Worm (Caenorhabditis elegans) whole organism, L4 larva: ENCODE results near the gene sre-20.

Source experiments
- F37D6.2 ChIP-seq: sonication (generic microtip); optimal IDR thresholded peaks from 2 replicates; lab custom pipeline; 2016; ENCODE audit warnings: mild to moderate bottlenecking, missing genetic modification characterization, missing compliant biosample characterization
- T20F7.1 ChIP-seq: fragments of 200-800 bp; sonication (Bioruptor generic); optimal IDR thresholded peaks from 2 replicates; lab custom pipeline; 2018; ENCODE audit warnings: mild to moderate bottlenecking, missing genetic modification characterization, missing compliant biosample characterization
- Y105C5A.15 ChIP-seq: fragments of 200-800 bp; sonication (Bioruptor generic); IDR thresholded peaks from 2 replicates; pipeline ENCODE4 v1.3.6; 2022; ENCODE audit warnings: missing genetic modification characterization, missing compliant biosample characterization
- Y48G9A.11 ChIP-seq: fragments of 200-800 bp; sonication (Bioruptor generic); IDR thresholded peaks from 2 replicates; pipeline ENCODE4 v1.3.6; 2022; ENCODE audit warnings: missing genetic modification reagents, missing genetic modification characterization, missing compliant biosample characterization
- aha-1 ChIP-seq: fragments of 150-350 bp; peaks from one replicate; lab custom pipeline; 2014; ENCODE audit warnings: missing biosample characterization, missing genetic modification characterization
- arid-1 ChIP-seq: fragments of 200-800 bp; sonication (Bioruptor generic); conservative IDR thresholded peaks from 2 replicates; pipeline ENCODE4 v1.3.6; 2022; ENCODE audit warnings: missing genetic modification reagents, missing genetic modification characterization, missing compliant biosample characterization
- ceh-62 ChIP-seq: sonication (generic microtip); optimal IDR thresholded peaks from 2 replicates; lab custom pipeline; 2017; ENCODE audit warnings: missing biosample characterization, missing genetic modification characterization
- ces-1 ChIP-seq: fragments of 150-350 bp; sonication (generic microtip); optimal IDR thresholded peaks from 4 replicates; lab custom pipeline; 2014; ENCODE audit warnings: missing biosample characterization, missing genetic modification reagents, missing genetic modification characterization
- cey-2 ChIP-seq: sonication (generic microtip); optimal IDR thresholded peaks from 3 replicates; lab custom pipeline; 2017; ENCODE audit warnings: missing genetic modification characterization, mild to moderate bottlenecking, missing compliant biosample characterization, antibody characterized with exemption, borderline replicate concordance; ENCODE audit not compliant: insufficient read depth
- daf-12 ChIP-seq: fragments of 150-350 bp; optimal IDR thresholded peaks from 2 replicates; lab custom pipeline; 2014; ENCODE audit warnings: missing biosample characterization, missing genetic modification reagents, missing genetic modification characterization
- daf-16 ChIP-seq, 3 experiments: sonication (generic microtip); optimal IDR thresholded peaks; 2 replicates each; lab custom pipeline; 2016 to 2017; ENCODE audit warnings: missing genetic modification characterization in 3 of 3, missing genetic modification reagents in 3 of 3, mild to moderate bottlenecking in 2 of 3, missing compliant biosample characterization in 2 of 3, missing biosample characterization in 1 of 3, moderate library complexity in 1 of 3
- daf-19 ChIP-seq: fragments of 200-800 bp; sonication (Bioruptor generic); conservative IDR thresholded peaks from 2 replicates; pipeline ENCODE4 v1.3.6; 2022; ENCODE audit warnings: missing genetic modification characterization, missing compliant biosample characterization
- dmd-6 ChIP-seq: fragments of 200-800 bp; sonication (Bioruptor generic); IDR thresholded peaks from 2 replicates; pipeline ENCODE4 v1.3.6; 2022; ENCODE audit warnings: missing genetic modification reagents, missing genetic modification characterization, missing compliant biosample characterization
- dmd-8 ChIP-seq: fragments of 200-800 bp; sonication (Bioruptor generic); IDR thresholded peaks from 2 replicates; pipeline ENCODE4 v1.3.6; 2022; ENCODE audit warnings: missing genetic modification characterization, missing compliant biosample characterization
- dpl-1 ChIP-seq: fragments of 150-350 bp; optimal IDR thresholded peaks from 2 replicates; lab custom pipeline; 2014; ENCODE audit warnings: missing biosample characterization, missing genetic modification reagents, missing genetic modification characterization
- dve-1 ChIP-seq: sonication (generic microtip); optimal IDR thresholded peaks from 2 replicates; lab custom pipeline; 2017; ENCODE audit warnings: antibody characterized with exemption, mild to moderate bottlenecking, missing genetic modification characterization, missing compliant biosample characterization; ENCODE audit not compliant: insufficient read depth
- egl-27 ChIP-seq: sonication (generic microtip); optimal IDR thresholded peaks from 3 replicates; lab custom pipeline; 2017; ENCODE audit warnings: missing biosample characterization, missing genetic modification reagents, missing genetic modification characterization
- fkh-10 ChIP-seq: fragments of 150-350 bp; optimal IDR thresholded peaks from 2 replicates; lab custom pipeline; 2014; ENCODE audit warnings: missing biosample characterization, missing genetic modification reagents, missing genetic modification characterization
- hif-1 ChIP-seq, 2 experiments: sonication (generic microtip); optimal IDR thresholded peaks; 2 replicates each; lab custom pipeline; 2016 to 2017; ENCODE audit warnings: missing compliant biosample characterization in 2 of 2, missing genetic modification characterization in 2 of 2, missing genetic modification reagents in 2 of 2, missing genotype in 2 of 2, mild to moderate bottlenecking in 1 of 2
- hlh-11 ChIP-seq: fragments of 200-800 bp; sonication (Bioruptor generic); optimal IDR thresholded peaks from 2 replicates; lab custom pipeline; 2018; ENCODE audit warnings: mild to moderate bottlenecking, missing genetic modification characterization, missing compliant biosample characterization
- hlh-30 ChIP-seq: sonication (generic microtip); optimal IDR thresholded peaks from 2 replicates; lab custom pipeline; 2017; ENCODE audit warnings: antibody characterized with exemption, mild to moderate bottlenecking, missing genetic modification characterization, missing compliant biosample characterization; ENCODE audit not compliant: insufficient read depth
- hmg-1.1 ChIP-seq: fragments of 200-800 bp; sonication (Bioruptor generic); IDR thresholded peaks from 2 replicates; pipeline ENCODE4 v1.3.6; 2022; ENCODE audit warnings: missing genetic modification reagents, missing genetic modification characterization, missing compliant biosample characterization
- jun-1 ChIP-seq: fragments of 150-350 bp; optimal IDR thresholded peaks from 2 replicates; lab custom pipeline; 2014; ENCODE audit warnings: missing biosample characterization, missing genetic modification reagents, missing genetic modification characterization
- lin-15B ChIP-seq: fragments of 150-350 bp; sonication (generic microtip); optimal IDR thresholded peaks from 3 replicates; lab custom pipeline; 2014; ENCODE audit warnings: missing biosample characterization, missing genetic modification characterization
- lin-38 ChIP-seq: fragments of 200-800 bp; sonication (Bioruptor generic); IDR thresholded peaks from 2 replicates; pipeline ENCODE4 v1.3.6; 2022; ENCODE audit warnings: missing genetic modification reagents, missing genetic modification characterization, missing compliant biosample characterization
- lsy-2 ChIP-seq, 2 experiments: fragments of 150-350 bp in 1 of 2; sonication (generic microtip) in 1 of 2; optimal IDR thresholded peaks; 2 replicates each; lab custom pipeline; 2014 to 2017; ENCODE audit warnings: missing biosample characterization in 2 of 2, missing genetic modification characterization in 2 of 2
- mdl-1 ChIP-seq, 2 experiments: fragments of 150-350 bp in 1 of 2; sonication (generic microtip) in 1 of 2; optimal IDR thresholded peaks; 2 replicates each; lab custom pipeline; 2014 to 2017; ENCODE audit warnings: missing biosample characterization in 2 of 2, missing genetic modification characterization in 2 of 2
- mep-1 ChIP-seq: fragments of 150-350 bp; sonication (generic microtip); optimal IDR thresholded peaks from 3 replicates; lab custom pipeline; 2014; ENCODE audit warnings: missing biosample characterization, missing genetic modification characterization
- mxl-3 ChIP-seq: fragments of 200-800 bp; sonication (Bioruptor generic); optimal IDR thresholded peaks from 2 replicates; lab custom pipeline; 2018; ENCODE audit warnings: mild to moderate bottlenecking, missing genetic modification characterization, missing compliant biosample characterization
- nhr-25 ChIP-seq: sonication (generic microtip); optimal IDR thresholded peaks from 2 replicates; lab custom pipeline; 2017; ENCODE audit warnings: missing genetic modification characterization, mild to moderate bottlenecking, missing compliant biosample characterization, antibody characterized with exemption, moderate library complexity, borderline replicate concordance; ENCODE audit not compliant: insufficient read depth
- nhr-28 ChIP-seq: fragments of 150-350 bp; optimal IDR thresholded peaks from 2 replicates; lab custom pipeline; 2014; ENCODE audit warnings: missing biosample characterization, missing genetic modification characterization
- nhr-77 ChIP-seq: fragments of 150-350 bp; optimal IDR thresholded peaks from 2 replicates; lab custom pipeline; 2014; ENCODE audit warnings: missing biosample characterization, missing genetic modification characterization
- php-3 ChIP-seq: fragments of 200-800 bp; sonication (Bioruptor generic); IDR thresholded peaks from 2 replicates; pipeline ENCODE4 v1.3.6; 2022; ENCODE audit warnings: missing genetic modification reagents, missing genetic modification characterization, missing compliant biosample characterization
- pqm-1 ChIP-seq: sonication (generic microtip); optimal IDR thresholded peaks from 2 replicates; lab custom pipeline; 2017; ENCODE audit warnings: missing biosample characterization, missing genetic modification characterization
- rbr-2 ChIP-seq: sonication (generic microtip); optimal IDR thresholded peaks from 2 replicates; lab custom pipeline; 2016; ENCODE audit warnings: missing genotype, missing genetic modification characterization, missing compliant biosample characterization
- saeg-2 ChIP-seq: fragments of 200-800 bp; sonication (Bioruptor generic); IDR thresholded peaks from 2 replicates; pipeline ENCODE4 v1.3.6; 2022; ENCODE audit warnings: missing genetic modification reagents, missing genetic modification characterization, missing compliant biosample characterization
- skn-1 ChIP-seq: fragments of 150-350 bp; optimal IDR thresholded peaks from 2 replicates; lab custom pipeline; 2014; ENCODE audit warnings: missing biosample characterization, missing genetic modification characterization
- unc-62 ChIP-seq, 3 experiments: fragments of 150-350 bp in 1 of 3; sonication (generic microtip); optimal IDR thresholded peaks in 2 of 3; peaks in 1 of 3; 1 replicate in 1 of 3; 2 replicates in 2 of 3; lab custom pipeline; 2014 to 2017; ENCODE audit warnings: missing biosample characterization in 3 of 3, missing genetic modification characterization in 3 of 3, missing genetic modification reagents in 3 of 3, missing genotype in 1 of 3
- ztf-11 ChIP-seq: fragments of 150-350 bp; optimal IDR thresholded peaks from 2 replicates; lab custom pipeline; 2014; ENCODE audit warnings: missing biosample characterization, missing genetic modification characterization

Gene sre-20

DNA sequence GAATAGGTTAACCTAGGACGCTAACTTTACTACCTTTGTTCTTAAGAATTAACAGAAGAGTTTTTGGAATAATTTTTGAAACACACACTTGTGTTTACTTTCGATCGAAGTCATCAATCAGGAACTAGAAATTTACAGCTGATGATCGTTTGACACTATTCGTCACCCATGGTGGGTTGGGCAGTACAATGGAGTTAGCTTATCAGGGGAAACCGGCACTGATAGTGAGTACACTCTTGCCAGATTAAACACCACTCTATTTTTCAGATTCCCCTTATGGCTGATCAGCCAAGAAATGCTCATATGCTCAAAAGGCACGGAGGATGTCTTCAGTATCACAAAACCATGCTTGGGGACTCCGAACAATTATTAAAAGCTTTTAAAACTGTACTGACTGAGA is 37.3 kb upstream of the sre-20 start:
- TF ChIP-seq hlh-11 (tag; lab: Kevin White, UChicago) (peak; percentile 53), saeg-2 (GFP tag; lab: Robert Waterston, UW) (no peak), jun-1 (tag; lab: Kevin White, UChicago) (no peak), dve-1 (peak; percentile 15), nhr-28 (tag; lab: Kevin White, UChicago) (peak; percentile 77), dmd-6 (GFP tag; lab: Robert Waterston, UW) (peak; percentile 73), cey-2 (tag; lab: Kevin White, UChicago) (no peak), Y105C5A.15 (GFP tag; lab: Robert Waterston, UW) (no peak), daf-12 (no peak), daf-16 (GFP tag; optimal IDR thresholded peaks at IDR 0.05; lab: Kevin White, UChicago) (no peak), daf-16 (tag; optimal IDR thresholded peaks at IDR 0.05; lab: Kevin White, UChicago) (peak; percentile 11), pqm-1 (tag; lab: Kevin White, UChicago) (peak; percentile 54), dpl-1 (no peak), ceh-62 (no peak)

DNA sequence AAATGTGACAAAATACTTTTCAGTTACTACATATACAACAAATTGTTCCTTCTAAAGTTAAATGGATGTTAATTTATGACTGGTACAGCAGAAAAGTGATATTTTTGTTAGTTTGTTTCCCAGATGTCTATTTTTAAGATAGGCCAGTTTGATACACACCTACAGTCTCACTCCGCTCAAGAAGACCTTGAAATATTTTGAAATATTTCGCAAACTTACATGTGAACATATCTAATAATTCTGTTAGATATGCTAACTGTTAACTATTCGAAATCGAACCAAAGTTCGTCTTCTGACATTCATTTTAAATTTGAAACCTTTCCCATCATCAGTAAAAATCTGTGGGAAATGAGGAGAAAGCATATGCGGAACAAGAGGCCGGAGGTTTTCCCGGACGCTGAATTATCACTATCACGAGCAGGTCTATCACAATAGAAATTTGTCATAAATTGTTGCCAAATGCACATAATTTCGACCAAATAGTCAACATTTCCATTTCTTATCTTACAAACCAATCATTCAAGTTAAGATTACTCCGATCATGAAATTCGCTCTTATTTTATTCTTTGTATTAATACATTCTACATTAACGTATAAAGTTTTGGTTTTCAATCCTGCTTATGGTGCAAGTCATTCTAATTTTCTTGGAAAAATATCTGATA is 35.2 kb upstream of the sre-20 start, which contains the start of the genes ZC443.4 and ugt-18:
Gene ZC443.4 (minus strand): TSS at position 95 of the 662 bp plus-strand sequence.
Gene ugt-18 (plus strand): TSS at position 469 of the 662 bp plus-strand sequence.
- no peak for TF ChIP-seq daf-16 (GFP tag; optimal IDR thresholded peaks at IDR 0.05; lab: Kevin White, UChicago)
- TF ChIP-seq daf-16 (tag; optimal IDR thresholded peaks at IDR 0.05; lab: Kevin White, UChicago) = peak; percentile 28
- no peak for TF ChIP-seq skn-1 (tag; lab: Kevin White, UChicago)
- TF ChIP-seq ztf-11 = no peak
- TF ChIP-seq Y48G9A.11 (GFP tag; lab: Robert Waterston, UW) = no peak
- TF ChIP-seq T20F7.1 (GFP tag; lab: Kevin White, UChicago) = no peak
- TF ChIP-seq ces-1 = no peak
- no peak for TF ChIP-seq php-3 (GFP tag; lab: Robert Waterston, UW)
- peak; percentile 56 for TF ChIP-seq nhr-77 (tag; lab: Kevin White, UChicago)
- TF ChIP-seq dmd-6 (GFP tag; lab: Robert Waterston, UW) = 0 out of 2 replicates have a peak, but pooled peaks have one; percentile 10
- TF ChIP-seq daf-19 (GFP tag; lab: Robert Waterston, UW) = no peak
- TF ChIP-seq pqm-1 (tag; lab: Kevin White, UChicago) = peak; percentile 60
- no peak for TF ChIP-seq lin-15B (tag; lab: Kevin White, UChicago)
- peak; percentile 62 for TF ChIP-seq nhr-28 (tag; lab: Kevin White, UChicago)
- TF ChIP-seq nhr-25 (tag; lab: Kevin White, UChicago) = no peak
- no peak for TF ChIP-seq egl-27 (tag; lab: Kevin White, UChicago)
- TF ChIP-seq unc-62 (GFP tag; optimal IDR thresholded peaks at IDR 0.05 in 1 of 2; lab: Kevin White, UChicago) = peak in 1 of 2 experiments; percentile 63
- no peak for TF ChIP-seq unc-62 (tag; optimal IDR thresholded peaks at IDR 0.05; lab: Kevin White, UChicago)
- TF ChIP-seq fkh-10 (GFP tag; lab: Kevin White, UChicago) = no peak

DNA sequence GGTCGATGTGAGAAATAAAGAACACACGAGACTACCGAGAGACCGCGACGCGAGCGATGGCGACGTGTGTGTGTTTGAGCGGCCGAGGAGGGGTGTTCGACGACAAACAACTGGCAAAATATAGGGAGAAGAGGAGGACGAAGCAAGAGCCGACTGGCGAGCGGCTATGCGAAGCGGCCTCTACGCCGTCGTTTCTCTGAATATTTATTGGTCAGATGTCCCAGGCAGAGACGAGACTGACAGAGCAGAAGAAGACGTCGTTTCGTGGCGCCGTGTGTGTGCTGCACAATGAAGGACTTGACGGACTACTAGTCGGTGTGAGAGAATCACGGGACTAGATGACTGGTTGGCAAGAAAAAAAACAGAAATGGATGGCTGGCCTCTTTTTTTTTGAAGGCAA is 34.4 kb upstream of the sre-20 start:
- peak; percentile 11 for TF ChIP-seq mxl-3 (GFP tag; lab: Kevin White, UChicago)
- peak; percentile 63 for TF ChIP-seq mep-1
- peak; percentile 97 for TF ChIP-seq aha-1 (tag; lab: Kevin White, UChicago)
- no peak for TF ChIP-seq lin-38 (GFP tag; lab: Robert Waterston, UW)
- no peak for TF ChIP-seq daf-16 (GFP tag; optimal IDR thresholded peaks at IDR 0.05; lab: Kevin White, UChicago)
- TF ChIP-seq daf-16 (tag; optimal IDR thresholded peaks at IDR 0.05; lab: Kevin White, UChicago) = no peak
- TF ChIP-seq lsy-2 (tag; optimal IDR thresholded peaks at IDR 0.05; lab: Kevin White, UChicago) = peak; percentile 3 to 50
- TF ChIP-seq hlh-11 (tag; lab: Kevin White, UChicago) = peak; percentile 41
- TF ChIP-seq hlh-30 (tag; lab: Kevin White, UChicago) = peak; percentile 83
- peak in 1 of 2 experiments; percentile 70 for TF ChIP-seq mdl-1 (tag; optimal IDR thresholded peaks at IDR 0.05; lab: Kevin White, UChicago)
- TF ChIP-seq hif-1 (tag; optimal IDR thresholded peaks at IDR 0.05; lab: Kevin White, UChicago) = peak in 1 of 2 experiments; percentile 39
- TF ChIP-seq fkh-10 (GFP tag; lab: Kevin White, UChicago) = peak; percentile 61
- no peak for TF ChIP-seq arid-1
- no peak for TF ChIP-seq jun-1 (tag; lab: Kevin White, UChicago)
- TF ChIP-seq rbr-2 (tag; lab: Kevin White, UChicago) = peak; percentile 79
- TF ChIP-seq hmg-1.1 (GFP tag; lab: Robert Waterston, UW) = peak; percentile 79
- peak; percentile 75 for TF ChIP-seq F37D6.2 (tag; lab: Kevin White, UChicago)
- TF ChIP-seq dmd-6 (GFP tag; lab: Robert Waterston, UW) = 0 out of 2 replicates have a peak, but pooled peaks have one; percentile 11
- no peak for TF ChIP-seq dmd-8 (GFP tag; lab: Robert Waterston, UW)
- TF ChIP-seq, all 104 proteins: peak for 13
